Fruit fly (Drosophila melanogaster) whole organism, embryonic: ENCODE results near the gene BORCS6.

Experiments used
- Bdp1 ChIP-seq: fragments of 200-800 bp; sonication (Bioruptor generic); optimal IDR thresholded peaks from 3 replicates; lab custom pipeline; 2016; ENCODE audit warnings: missing biosample characterization, missing genetic modification characterization
- CG13287 ChIP-seq: fragments of 200-800 bp; sonication (Bioruptor generic); IDR thresholded peaks from 2 replicates; pipeline ENCODE4 v1.3.6; 2022; ENCODE audit warnings: missing biosample characterization, missing genetic modification characterization; ENCODE audit not compliant: partially characterized antibody
- CG14014 ChIP-seq: fragments of 200-800 bp; sonication (Bioruptor generic); IDR thresholded peaks from 2 replicates; pipeline ENCODE4 v1.3.6; 2022; ENCODE audit warnings: missing biosample characterization, missing genetic modification characterization
- CG14667 ChIP-seq: fragments of 200-800 bp; sonication (Bioruptor generic); IDR thresholded peaks from 2 replicates; pipeline ENCODE4 v1.3.6; 2022; ENCODE audit warnings: missing biosample characterization, missing genetic modification characterization
- CG15011 ChIP-seq: fragments of 200-800 bp; sonication (Bioruptor generic); optimal IDR thresholded peaks from 3 replicates; lab custom pipeline; 2018; ENCODE audit warnings: missing biosample characterization, mild to moderate bottlenecking, missing genetic modification characterization
- CG15601 ChIP-seq: fragments of 200-800 bp; sonication (Bioruptor generic); optimal IDR thresholded peaks from 3 replicates; lab custom pipeline; 2019; ENCODE audit warnings: missing biosample characterization, mild to moderate bottlenecking, missing genetic modification characterization, moderate library complexity
- CG1602 ChIP-seq: fragments of 200-800 bp; sonication (Bioruptor generic); optimal IDR thresholded peaks from 3 replicates; lab custom pipeline; 2016; ENCODE audit warnings: missing biosample characterization, missing genetic modification characterization
- CG1647 ChIP-seq: fragments of 200-800 bp; sonication (Bioruptor generic); optimal IDR thresholded peaks from 3 replicates; lab custom pipeline; 2016; ENCODE audit warnings: missing biosample characterization, missing genetic modification characterization
- CG16863 ChIP-seq: fragments of 200-800 bp; sonication (Bioruptor generic); optimal IDR thresholded peaks from 3 replicates; lab custom pipeline; 2016; ENCODE audit warnings: missing biosample characterization, missing genetic modification characterization
- CG17359 ChIP-seq: fragments of 200-800 bp; sonication (Bioruptor generic); optimal IDR thresholded peaks from 3 replicates; lab custom pipeline; 2018; ENCODE audit warnings: missing biosample characterization, mild to moderate bottlenecking, missing genetic modification characterization, moderate library complexity
- CG17361 ChIP-seq: fragments of 200-800 bp; sonication (Bioruptor generic); IDR thresholded peaks from 3 replicates; pipeline ENCODE4 v1.3.6; 2022; ENCODE audit warnings: missing biosample characterization, missing genetic modification characterization
- CG17612 ChIP-seq: fragments of 200-800 bp; sonication (Bioruptor generic); IDR thresholded peaks from 2 replicates; pipeline ENCODE4 v1.3.6; 2022; ENCODE audit warnings: missing biosample characterization, missing genetic modification characterization
- CG18262 ChIP-seq: fragments of 200-800 bp; optimal IDR thresholded peaks from 3 replicates; lab custom pipeline; 2019; ENCODE audit warnings: missing biosample characterization, mild to moderate bottlenecking, missing genetic modification characterization, moderate library complexity
- CG32532 ChIP-seq: fragments of 200-800 bp; sonication (Bioruptor generic); IDR thresholded peaks from 2 replicates; pipeline ENCODE4 v1.3.6; 2022; ENCODE audit warnings: missing biosample characterization, missing genetic modification characterization
- CG4282 ChIP-seq: fragments of 200-800 bp; sonication (Bioruptor generic); optimal IDR thresholded peaks from 2 replicates; lab custom pipeline; 2016; ENCODE audit warnings: missing biosample characterization, missing genetic modification characterization
- CG6813 ChIP-seq: fragments of 200-800 bp; sonication (Bioruptor generic); optimal IDR thresholded peaks from 2 replicates; lab custom pipeline; 2017; ENCODE audit warnings: missing biosample characterization, missing genetic modification characterization, mild to moderate bottlenecking, moderate library complexity, missing genetic modification reagents
- CG7987 ChIP-seq: fragments of 200-800 bp; sonication (Bioruptor generic); optimal IDR thresholded peaks from 2 replicates; lab custom pipeline; 2018; ENCODE audit warnings: missing biosample characterization, mild to moderate bottlenecking, missing genetic modification characterization, moderate library complexity
- CrebB ChIP-seq: fragments of 200-800 bp; sonication (Bioruptor generic); optimal IDR thresholded peaks from 3 replicates; lab custom pipeline; 2018; ENCODE audit warnings: missing biosample characterization, mild to moderate bottlenecking, missing genetic modification characterization
- Doc3 ChIP-seq: fragments of 200-800 bp; sonication (Bioruptor generic); IDR thresholded peaks from 3 replicates; pipeline ENCODE4 v1.3.6; 2022; ENCODE audit warnings: missing biosample characterization, missing genetic modification characterization; ENCODE audit not compliant: partially characterized antibody
- Gug ChIP-seq: fragments of 200-800 bp; sonication (Bioruptor generic); IDR thresholded peaks from 4 replicates; pipeline ENCODE4 v1.3.6; 2022; ENCODE audit warnings: missing biosample characterization, missing genetic modification characterization
- HLH3B ChIP-seq: fragments of 200-800 bp; sonication (Bioruptor generic); IDR thresholded peaks from 2 replicates; pipeline ENCODE4 v1.3.6; 2022; ENCODE audit warnings: missing biosample characterization, missing genetic modification characterization
- Hey ChIP-seq: fragments of 200-800 bp; sonication (Bioruptor generic); optimal IDR thresholded peaks from 3 replicates; lab custom pipeline; 2018; ENCODE audit warnings: missing biosample characterization, mild to moderate bottlenecking, missing genetic modification characterization
- Hr39 ChIP-seq: fragments of >200 bp; optimal IDR thresholded peaks from 2 replicates; lab custom pipeline; 2017
- NC2β ChIP-seq: fragments of 200-800 bp; sonication (Bioruptor generic); optimal IDR thresholded peaks from 2 replicates; lab custom pipeline; 2016; ENCODE audit warnings: missing biosample characterization, missing genetic modification characterization
- Neu2 ChIP-seq: fragments of 200-800 bp; sonication (Bioruptor generic); optimal IDR thresholded peaks from 3 replicates; lab custom pipeline; 2016; ENCODE audit warnings: missing biosample characterization, missing genetic modification characterization, borderline replicate concordance
- Nf-YC ChIP-seq: fragments of 200-800 bp; optimal IDR thresholded peaks from 3 replicates; lab custom pipeline; 2019; ENCODE audit warnings: missing biosample characterization, mild to moderate bottlenecking, missing genetic modification characterization, moderate library complexity
- Pdp1 ChIP-seq, 2 experiments: fragments of 200-800 bp; sonication (Bioruptor generic); optimal IDR thresholded peaks; 3 replicates each; lab custom pipeline; 2016; ENCODE audit warnings: missing biosample characterization in 2 of 2, missing genetic modification characterization in 2 of 2, mild to moderate bottlenecking in 1 of 2, moderate library complexity in 1 of 2
- Poxn ChIP-seq: fragments of 200-800 bp; sonication (Bioruptor generic); IDR thresholded peaks from 2 replicates; pipeline ENCODE4 v1.3.6; 2022; ENCODE audit warnings: missing biosample characterization, missing genetic modification characterization
- Six4 ChIP-seq: fragments of 200-800 bp; sonication (Bioruptor generic); optimal IDR thresholded peaks from 2 replicates; lab custom pipeline; 2016; ENCODE audit warnings: missing biosample characterization, missing genetic modification characterization
- Sry-δ ChIP-seq: fragments of 200-800 bp; sonication (Bioruptor generic); optimal IDR thresholded peaks from 2 replicates; lab custom pipeline; 2016; ENCODE audit warnings: missing biosample characterization, missing genetic modification characterization
- Vsx1 ChIP-seq: fragments of 200-800 bp; sonication (Bioruptor generic); optimal IDR thresholded peaks from 2 replicates; lab custom pipeline; 2017; ENCODE audit warnings: missing biosample characterization, mild to moderate bottlenecking, missing genetic modification characterization, missing genetic modification reagents
- Xrp1 ChIP-seq: fragments of 200-800 bp; sonication (Bioruptor generic); IDR thresholded peaks from 2 replicates; pipeline ENCODE4 v1.3.6; 2022; ENCODE audit warnings: missing biosample characterization, missing genetic modification characterization
- ab ChIP-seq: fragments of 200-800 bp; sonication (Bioruptor generic); optimal IDR thresholded peaks from 2 replicates; lab custom pipeline; 2016; ENCODE audit warnings: missing biosample characterization, missing genetic modification characterization
- ap ChIP-seq: fragments of 200-800 bp; sonication (Bioruptor generic); IDR thresholded peaks from 2 replicates; pipeline ENCODE4 v1.3.6; 2022; ENCODE audit warnings: missing biosample characterization, missing genetic modification characterization
- ato ChIP-seq: fragments of 200-800 bp; sonication (Bioruptor generic); IDR thresholded peaks from 2 replicates; pipeline ENCODE4 v1.3.6; 2022; ENCODE audit warnings: missing biosample characterization, missing genetic modification characterization; ENCODE audit not compliant: partially characterized antibody
- bigmax ChIP-seq: fragments of 200-800 bp; sonication (Bioruptor generic); optimal IDR thresholded peaks from 2 replicates; lab custom pipeline; 2018; ENCODE audit warnings: missing biosample characterization, mild to moderate bottlenecking, missing genetic modification characterization
- btn ChIP-seq: fragments of 200-800 bp; sonication (Bioruptor generic); optimal IDR thresholded peaks from 2 replicates; lab custom pipeline; 2016; ENCODE audit warnings: missing biosample characterization, missing genetic modification characterization
- gcm2 ChIP-seq: fragments of 200-800 bp; sonication (Bioruptor generic); optimal IDR thresholded peaks from 2 replicates; lab custom pipeline; 2016; ENCODE audit warnings: missing biosample characterization, missing genetic modification characterization
- ham ChIP-seq: fragments of 200-800 bp; sonication (Bioruptor generic); IDR thresholded peaks from 2 replicates; pipeline ENCODE4 v1.3.6; 2022; ENCODE audit warnings: missing biosample characterization, missing genetic modification characterization
- hkb ChIP-seq, 2 experiments: fragments of 200-800 bp in 1 of 2; fragments of >200 bp in 1 of 2; sonication (Bioruptor generic) in 1 of 2; IDR thresholded peaks in 1 of 2; optimal IDR thresholded peaks in 1 of 2; 2 replicates each; pipeline versions ENCODE4 v1.3.6 to Lab custom; 2017 to 2022; ENCODE audit warnings: missing biosample characterization in 1 of 2, missing genetic modification characterization in 1 of 2
- kay ChIP-seq: fragments of 200-800 bp; sonication (Bioruptor generic); optimal IDR thresholded peaks from 2 replicates; lab custom pipeline; 2016; ENCODE audit warnings: missing biosample characterization, missing genetic modification characterization
- klu ChIP-seq: fragments of 200-800 bp; sonication (Bioruptor generic); IDR thresholded peaks from 2 replicates; pipeline ENCODE4 v1.3.6; 2022; ENCODE audit warnings: missing biosample characterization, missing genetic modification characterization
- lilli ChIP-seq: fragments of 200-800 bp; sonication (Bioruptor generic); optimal IDR thresholded peaks from 3 replicates; lab custom pipeline; 2016; ENCODE audit warnings: missing biosample characterization, missing genetic modification characterization
- pum ChIP-seq: fragments of 200-800 bp; sonication (Bioruptor generic); optimal IDR thresholded peaks from 2 replicates; lab custom pipeline; 2016; ENCODE audit warnings: missing biosample characterization, missing genetic modification characterization
- sens ChIP-seq: fragments of 200-800 bp; sonication (Bioruptor generic); peaks from one replicate; lab custom pipeline; 2016; ENCODE audit warnings: missing biosample characterization, missing genetic modification characterization
- sna ChIP-seq: fragments of 200-800 bp; sonication (Bioruptor generic); IDR thresholded peaks from 2 replicates; pipeline ENCODE4 v1.3.6; 2022; ENCODE audit warnings: missing biosample characterization, missing genetic modification characterization; ENCODE audit not compliant: partially characterized antibody
- stwl ChIP-seq: fragments of 200-800 bp; sonication (Bioruptor generic); optimal IDR thresholded peaks from 3 replicates; lab custom pipeline; 2018; ENCODE audit warnings: missing biosample characterization, mild to moderate bottlenecking, missing genetic modification characterization, moderate library complexity
- tll ChIP-seq, 2 experiments: fragments of 200-800 bp in 1 of 2; fragments of >200 bp in 1 of 2; sonication (Bioruptor generic) in 1 of 2; optimal IDR thresholded peaks; 2 replicates each; lab custom pipeline; 2017 to 2019; ENCODE audit warnings: missing biosample characterization in 2 of 2, missing genetic modification characterization in 2 of 2, mild to moderate bottlenecking in 1 of 2, moderate library complexity in 1 of 2
- unpg ChIP-seq: fragments of 200-800 bp; sonication (Bioruptor generic); optimal IDR thresholded peaks from 3 replicates; lab custom pipeline; 2018; ENCODE audit warnings: missing biosample characterization, mild to moderate bottlenecking, missing genetic modification characterization, moderate library complexity
- zfh1 ChIP-seq: fragments of 200-800 bp; sonication (Bioruptor generic); IDR thresholded peaks from 3 replicates; pipeline ENCODE4 v1.3.6; 2022; ENCODE audit warnings: missing biosample characterization, missing genetic modification characterization

BORCS6 gene

dm6 chr3L:557294-557693 is 16.6 kb downstream of the BORCS6 start (continued):
- TF ChIP-seq Bdp1 (GFP tag; lab: Kevin White, UChicago) (no peak), lilli (GFP tag; lab: Kevin White, UChicago) (peak; percentile 63), CG14014 (GFP tag; lab: Robert Waterston, UW) (peak; percentile 81), CG17359 (tag; lab: Kevin White, UChicago) (peak; percentile 26), Xrp1 (peak; percentile 44; the same call in 1 of the 2 replicates), Pdp1 (GFP tag; optimal IDR thresholded peaks at IDR 0.05; lab: Kevin White, UChicago) (peak in 1 of 2 experiments; percentile 24), CrebB (no peak), Gug (GFP tag; lab: Robert Waterston, UW) (peak; percentile 56; the same call in 3 of the 4 replicates), unpg (peak; percentile 31), Hey (no peak), pum (peak; percentile 10), HLH3B (GFP tag; lab: Robert Waterston, UW) (peak; percentile 39; the same call in 1 of the 2 replicates), sna (no peak), gcm2 (GFP tag; lab: Kevin White, UChicago) (no peak), kay (GFP tag; lab: Kevin White, UChicago) (peak; percentile 18), sens (GFP tag; lab: Kevin White, UChicago) (peak; percentile 83), CG1602 (GFP tag; lab: Kevin White, UChicago) (peak; percentile 4), Poxn (peak; percentile 42; the same call in 1 of the 2 replicates), Hr39 (lab: Kevin White, UChicago) (no peak), Vsx1 (GFP tag; lab: Kevin White, UChicago) (no peak), CG13287 (GFP tag; lab: Robert Waterston, UW) (0 out of 2 replicates have a peak, but pooled peaks have one; percentile 8), Six4 (GFP tag; lab: Kevin White, UChicago) (no peak), CG17612 (GFP tag; lab: Robert Waterston, UW) (peak; percentile 38; the same call in 1 of the 2 replicates), stwl (tag; lab: Kevin White, UChicago) (no peak), CG15011 (GFP tag; lab: Kevin White, UChicago) (no peak), Nf-YC (tag; lab: Kevin White, UChicago) (peak; percentile 27), CG1647 (GFP tag; lab: Kevin White, UChicago) (no peak), klu (GFP tag; lab: Robert Waterston, UW) (peak; percentile 40; the same call in 1 of the 2 replicates), NC2β (GFP tag; lab: Kevin White, UChicago) (no peak), hkb (optimal IDR thresholded peaks at IDR 0.05; lab: Kevin White, UChicago) (no peak), hkb (GFP tag; IDR thresholded peaks at IDR 0.05; lab: Robert Waterston, UW) (0 out of 2 replicates have a peak, but pooled peaks have one; percentile 19), Neu2 (GFP tag; lab: Kevin White, UChicago) (no peak), btn (no peak), CG32532 (GFP tag; lab: Robert Waterston, UW) (peak; percentile 87), CG7987 (GFP tag; lab: Kevin White, UChicago) (no peak), CG6813 (GFP tag; lab: Kevin White, UChicago) (no peak), Doc3 (GFP tag; lab: Robert Waterston, UW) (no peak), CG15601 (tag; lab: Kevin White, UChicago) (no peak), CG18262 (tag; lab: Kevin White, UChicago) (no peak), bigmax (no peak), CG16863 (GFP tag; lab: Kevin White, UChicago) (no peak), zfh1 (GFP tag; lab: Robert Waterston, UW) (peak; percentile 51; the same call in 1 of the 3 replicates), CG14667 (GFP tag; lab: Robert Waterston, UW) (peak; percentile 35; the same call in 1 of the 2 replicates), ab (no peak), ham (GFP tag; lab: Robert Waterston, UW) (peak; percentile 46; the same call in 1 of the 2 replicates), tll (GFP tag; optimal IDR thresholded peaks at IDR 0.05; lab: Kevin White, UChicago) (no peak), ato (no peak), CG4282 (GFP tag; lab: Kevin White, UChicago) (no peak), ap (GFP tag; lab: Robert Waterston, UW) (0 out of 2 replicates have a peak, but pooled peaks have one; percentile 44), CG17361 (no peak), Sry-δ (GFP tag; lab: Kevin White, UChicago) (no peak)
